Worm (Caenorhabditis elegans) whole organism, L4 larva: ENCODE data around the gene ZK666.12.
A peak's percentile ranks its signal among the peaks of the same experiment; 100 is the strongest.

Experiments used
- F26F4.8 ChIP-seq: fragments of 200-800 bp; sonication (Bioruptor generic); conservative IDR thresholded peaks from 2 replicates; pipeline ENCODE4 v1.3.6; 2022; ENCODE audit warnings: missing genetic modification characterization, missing compliant biosample characterization
- F37D6.2 ChIP-seq: sonication (generic microtip); optimal IDR thresholded peaks from 2 replicates; lab custom pipeline; 2016; ENCODE audit warnings: mild to moderate bottlenecking, missing genetic modification characterization, missing compliant biosample characterization
- F44E2.7 ChIP-seq: fragments of 200-800 bp; sonication (Bioruptor generic); IDR thresholded peaks from 2 replicates; pipeline ENCODE4 v2.1.2; 2022; ENCODE audit warnings: missing genetic modification characterization, missing compliant biosample characterization
- R02D3.7 ChIP-seq: fragments of 150-350 bp; sonication (generic microtip); optimal IDR thresholded peaks from 3 replicates; lab custom pipeline; 2014; ENCODE audit warnings: missing biosample characterization, missing genetic modification characterization
- T20F7.1 ChIP-seq: fragments of 200-800 bp; sonication (Bioruptor generic); optimal IDR thresholded peaks from 2 replicates; lab custom pipeline; 2018; ENCODE audit warnings: mild to moderate bottlenecking, missing genetic modification characterization, missing compliant biosample characterization
- T26A8.4 ChIP-seq: fragments of 200-800 bp; sonication (Bioruptor generic); IDR thresholded peaks from 2 replicates; pipeline ENCODE4 v1.3.6; 2022; ENCODE audit warnings: missing genetic modification characterization, missing compliant biosample characterization
- Y48G9A.11 ChIP-seq: fragments of 200-800 bp; sonication (Bioruptor generic); IDR thresholded peaks from 2 replicates; pipeline ENCODE4 v1.3.6; 2022; ENCODE audit warnings: missing genetic modification reagents, missing genetic modification characterization, missing compliant biosample characterization
- ZK337.2 ChIP-seq: fragments of 200-800 bp; sonication (Bioruptor generic); IDR thresholded peaks from 2 replicates; pipeline ENCODE4 v1.3.6; 2022; ENCODE audit warnings: missing genetic modification reagents, missing genetic modification characterization, missing compliant biosample characterization
- aha-1 ChIP-seq: fragments of 150-350 bp; peaks from one replicate; lab custom pipeline; 2014; ENCODE audit warnings: missing biosample characterization, missing genetic modification characterization
- ama-1 ChIP-seq: fragments of 150-350 bp; optimal IDR thresholded peaks from 2 replicates; lab custom pipeline; 2014; ENCODE audit warnings: inconsistent platforms, mixed read lengths
- ceh-20 ChIP-seq: fragments of 200-800 bp; sonication (Bioruptor generic); IDR thresholded peaks from 2 replicates; pipeline ENCODE4 v1.3.6; 2022; ENCODE audit warnings: missing genetic modification reagents, missing genetic modification characterization, missing compliant biosample characterization
- ceh-44 ChIP-seq: fragments of 200-800 bp; sonication (Bioruptor generic); IDR thresholded peaks from 2 replicates; pipeline ENCODE4 v1.3.6; 2022; ENCODE audit warnings: missing genetic modification reagents, missing genetic modification characterization, missing compliant biosample characterization
- ceh-82 ChIP-seq: sonication (generic microtip); optimal IDR thresholded peaks from 2 replicates; lab custom pipeline; 2017; ENCODE audit warnings: missing biosample characterization, missing genetic modification characterization
- ctbp-1 ChIP-seq: fragments of 200-800 bp; sonication (Bioruptor generic); IDR thresholded peaks from 2 replicates; pipeline ENCODE4 v1.3.6; 2022; ENCODE audit warnings: missing genetic modification reagents, missing genetic modification characterization, missing compliant biosample characterization
- daf-12 ChIP-seq: fragments of 150-350 bp; optimal IDR thresholded peaks from 2 replicates; lab custom pipeline; 2014; ENCODE audit warnings: missing biosample characterization, missing genetic modification reagents, missing genetic modification characterization
- daf-19 ChIP-seq: fragments of 200-800 bp; sonication (Bioruptor generic); conservative IDR thresholded peaks from 2 replicates; pipeline ENCODE4 v1.3.6; 2022; ENCODE audit warnings: missing genetic modification characterization, missing compliant biosample characterization
- daf-8 ChIP-seq: fragments of 200-800 bp; sonication (Bioruptor generic); IDR thresholded peaks from 2 replicates; pipeline ENCODE4 v1.3.6; 2022; ENCODE audit warnings: missing genetic modification characterization, missing compliant biosample characterization
- dmd-6 ChIP-seq: fragments of 200-800 bp; sonication (Bioruptor generic); IDR thresholded peaks from 2 replicates; pipeline ENCODE4 v1.3.6; 2022; ENCODE audit warnings: missing genetic modification reagents, missing genetic modification characterization, missing compliant biosample characterization
- dmd-8 ChIP-seq: fragments of 200-800 bp; sonication (Bioruptor generic); IDR thresholded peaks from 2 replicates; pipeline ENCODE4 v1.3.6; 2022; ENCODE audit warnings: missing genetic modification characterization, missing compliant biosample characterization
- dmd-9 ChIP-seq: fragments of 200-800 bp; sonication (Bioruptor generic); IDR thresholded peaks from 2 replicates; pipeline ENCODE4 v1.3.6; 2022; ENCODE audit warnings: missing genetic modification reagents, missing genetic modification characterization, missing compliant biosample characterization
- dpl-1 ChIP-seq: fragments of 150-350 bp; optimal IDR thresholded peaks from 2 replicates; lab custom pipeline; 2014; ENCODE audit warnings: missing biosample characterization, missing genetic modification reagents, missing genetic modification characterization
- dve-1 ChIP-seq: sonication (generic microtip); optimal IDR thresholded peaks from 2 replicates; lab custom pipeline; 2017; ENCODE audit warnings: antibody characterized with exemption, mild to moderate bottlenecking, missing genetic modification characterization, missing compliant biosample characterization; ENCODE audit not compliant: insufficient read depth
- egl-43 ChIP-seq: fragments of 200-800 bp; sonication (Bioruptor generic); IDR thresholded peaks from 2 replicates; pipeline ENCODE4 v1.3.6; 2022; ENCODE audit warnings: missing genetic modification reagents, missing genetic modification characterization, missing compliant biosample characterization
- gei-8 ChIP-seq: fragments of 200-800 bp; sonication (Bioruptor generic); optimal IDR thresholded peaks from 2 replicates; lab custom pipeline; 2018; ENCODE audit warnings: mild to moderate bottlenecking, missing genetic modification characterization, missing compliant biosample characterization
- hmg-1.1 ChIP-seq: fragments of 200-800 bp; sonication (Bioruptor generic); IDR thresholded peaks from 2 replicates; pipeline ENCODE4 v1.3.6; 2022; ENCODE audit warnings: missing genetic modification reagents, missing genetic modification characterization, missing compliant biosample characterization
- lim-7 ChIP-seq: fragments of 200-800 bp; sonication (Bioruptor generic); IDR thresholded peaks from 2 replicates; pipeline ENCODE4 v1.3.6; 2022; ENCODE audit warnings: missing genetic modification characterization, missing compliant biosample characterization
- lin-13 ChIP-seq: fragments of 150-350 bp; optimal IDR thresholded peaks from 2 replicates; lab custom pipeline; 2014; ENCODE audit warnings: missing biosample characterization, missing genetic modification reagents, missing genetic modification characterization
- lin-38 ChIP-seq: fragments of 200-800 bp; sonication (Bioruptor generic); IDR thresholded peaks from 2 replicates; pipeline ENCODE4 v1.3.6; 2022; ENCODE audit warnings: missing genetic modification reagents, missing genetic modification characterization, missing compliant biosample characterization
- lir-3 ChIP-seq: sonication (generic microtip); optimal IDR thresholded peaks from 2 replicates; lab custom pipeline; 2016; ENCODE audit warnings: mild to moderate bottlenecking, missing genetic modification characterization, missing compliant biosample characterization
- madf-5 ChIP-seq, 2 experiments: fragments of 200-800 bp; sonication (Bioruptor generic); IDR thresholded peaks; 2 replicates each; pipeline ENCODE4 v1.3.6; 2022; ENCODE audit warnings: missing compliant biosample characterization in 2 of 2, missing genetic modification characterization in 2 of 2
- mxl-3 ChIP-seq: fragments of 200-800 bp; sonication (Bioruptor generic); optimal IDR thresholded peaks from 2 replicates; lab custom pipeline; 2018; ENCODE audit warnings: mild to moderate bottlenecking, missing genetic modification characterization, missing compliant biosample characterization
- nhr-102 ChIP-seq: sonication (generic microtip); optimal IDR thresholded peaks from 2 replicates; lab custom pipeline; 2016; ENCODE audit warnings: mild to moderate bottlenecking, missing genetic modification characterization, moderate library complexity, missing compliant biosample characterization
- nhr-11 ChIP-seq: fragments of 150-350 bp; optimal IDR thresholded peaks from 2 replicates; lab custom pipeline; 2014; ENCODE audit warnings: missing biosample characterization, missing genetic modification characterization
- nhr-237 ChIP-seq: sonication (generic microtip); optimal IDR thresholded peaks from 2 replicates; lab custom pipeline; 2017; ENCODE audit warnings: missing biosample characterization, missing genetic modification characterization
- nhr-25 ChIP-seq: sonication (generic microtip); optimal IDR thresholded peaks from 2 replicates; lab custom pipeline; 2017; ENCODE audit warnings: missing genetic modification characterization, mild to moderate bottlenecking, missing compliant biosample characterization, antibody characterized with exemption, moderate library complexity, borderline replicate concordance; ENCODE audit not compliant: insufficient read depth
- nhr-41 ChIP-seq: fragments of 200-800 bp; sonication (Bioruptor generic); IDR thresholded peaks from 2 replicates; pipeline ENCODE4 v1.3.6; 2022; ENCODE audit warnings: missing genetic modification reagents, missing genetic modification characterization, missing compliant biosample characterization
- sdz-12 ChIP-seq: fragments of 200-800 bp; sonication (Bioruptor generic); optimal IDR thresholded peaks from 2 replicates; lab custom pipeline; 2018; ENCODE audit warnings: mild to moderate bottlenecking, missing genetic modification characterization, missing compliant biosample characterization
- set-16 ChIP-seq: fragments of 200-800 bp; sonication (Bioruptor generic); IDR thresholded peaks from 2 replicates; pipeline ENCODE4 v1.3.6; 2022; ENCODE audit warnings: missing genetic modification reagents, missing genetic modification characterization, missing compliant biosample characterization
- snpc-1.2 ChIP-seq: fragments of 200-800 bp; sonication (Bioruptor generic); IDR thresholded peaks from 2 replicates; pipeline ENCODE4 v1.3.6; 2022; ENCODE audit warnings: missing genetic modification reagents, missing genetic modification characterization, missing compliant biosample characterization
- spr-1 ChIP-seq: sonication (generic microtip); optimal IDR thresholded peaks from 2 replicates; lab custom pipeline; 2016; ENCODE audit warnings: mild to moderate bottlenecking, missing genetic modification characterization, missing compliant biosample characterization
- spr-3 ChIP-seq: fragments of 200-800 bp; sonication (Bioruptor generic); optimal IDR thresholded peaks from 2 replicates; lab custom pipeline; 2018; ENCODE audit warnings: mild to moderate bottlenecking, missing genetic modification characterization, missing compliant biosample characterization
- unc-62 ChIP-seq, 3 experiments: fragments of 150-350 bp in 1 of 3; sonication (generic microtip); optimal IDR thresholded peaks in 2 of 3; peaks in 1 of 3; 1 replicate in 1 of 3; 2 replicates in 2 of 3; lab custom pipeline; 2014 to 2017; ENCODE audit warnings: missing biosample characterization in 3 of 3, missing genetic modification characterization in 3 of 3, missing genetic modification reagents in 3 of 3, missing genotype in 1 of 3
- zfp-2 ChIP-seq: sonication (generic microtip); optimal IDR thresholded peaks from 2 replicates; lab custom pipeline; 2016; ENCODE audit warnings: mild to moderate bottlenecking, missing genetic modification characterization, missing compliant biosample characterization
- zip-11 ChIP-seq: fragments of 200-800 bp; sonication (Bioruptor generic); IDR thresholded peaks from 2 replicates; pipeline ENCODE4 v1.3.6; 2022; ENCODE audit warnings: missing genetic modification characterization, missing compliant biosample characterization

Gene ZK666.12

DNA sequence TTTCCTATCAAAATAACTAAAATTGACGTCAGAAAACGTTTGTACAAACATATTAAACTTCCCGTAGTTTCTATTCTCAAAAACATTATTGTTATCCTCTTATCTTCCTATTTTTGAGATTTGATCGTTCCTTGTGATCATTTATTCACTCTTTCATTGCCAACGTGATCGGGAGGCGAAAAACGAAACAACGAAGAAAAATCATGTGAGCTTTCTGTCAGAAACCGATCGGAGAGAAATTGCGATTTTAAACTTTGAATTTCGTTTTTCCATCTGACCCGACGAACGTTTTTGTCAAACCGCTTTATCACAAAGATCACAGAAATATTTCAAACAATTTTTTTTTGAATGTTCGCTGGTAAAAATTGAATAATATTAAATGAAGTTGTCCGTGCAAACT, 49.7 kb upstream of the ZK666.12 start (continued):
- TF ChIP-seq zip-11 (GFP tag; lab: Robert Waterston, UW), result no peak
- no peak for TF ChIP-seq dmd-9 (GFP tag; lab: Robert Waterston, UW)
- no peak for TF ChIP-seq gei-8 (GFP tag; lab: Kevin White, UChicago)
- TF ChIP-seq unc-62 (GFP tag; optimal IDR thresholded peaks at IDR 0.05 in 1 of 2; lab: Kevin White, UChicago), result peak in 1 of 2 experiments; percentile 97
- no peak for TF ChIP-seq unc-62 (tag; optimal IDR thresholded peaks at IDR 0.05; lab: Kevin White, UChicago)
- TF ChIP-seq T20F7.1 (GFP tag; lab: Kevin White, UChicago), result no peak
- no peak for TF ChIP-seq ceh-44 (GFP tag; lab: Robert Waterston, UW)
- TF ChIP-seq F37D6.2 (tag; lab: Kevin White, UChicago), result no peak
- TF ChIP-seq ama-1, result peak; percentile 69
- no peak for TF ChIP-seq T26A8.4 (GFP tag; lab: Robert Waterston, UW)
- TF ChIP-seq nhr-41 (GFP tag; lab: Robert Waterston, UW), result no peak
- TF ChIP-seq lir-3 (tag; lab: Kevin White, UChicago), result no peak
- peak; percentile 21 for TF ChIP-seq mxl-3
- TF ChIP-seq F44E2.7 (GFP tag; lab: Robert Waterston, UW), result no peak
- no peak for TF ChIP-seq lin-38 (GFP tag; lab: Robert Waterston, UW)
- TF ChIP-seq, all 104 proteins: peak for 15

DNA sequence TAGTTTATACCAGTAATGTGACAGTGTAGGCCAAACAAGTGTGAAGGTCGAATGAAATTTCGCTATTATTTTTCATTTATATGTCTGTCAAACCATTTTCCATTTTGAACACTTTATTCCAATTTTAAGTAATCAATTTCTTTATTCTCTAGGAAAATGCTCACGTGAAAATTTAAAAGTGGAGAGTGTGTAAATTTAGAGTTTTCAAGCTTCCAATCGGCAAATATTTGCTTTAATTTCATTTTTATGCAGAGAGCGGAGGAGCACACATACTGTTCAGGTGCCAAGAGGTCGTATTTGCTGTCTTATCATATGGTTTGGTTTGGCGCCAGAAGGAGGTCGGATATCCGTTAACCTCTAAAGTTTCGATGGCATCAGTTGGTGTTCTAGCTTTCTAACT, 49.2 kb upstream of the ZK666.12 start:
- TF ChIP-seq set-16 (no peak), aha-1 (tag; lab: Kevin White, UChicago) (peak; percentile 74), nhr-11 (peak; percentile 33), daf-8 (no peak), madf-5 (GFP tag; IDR thresholded peaks at IDR 0.05; lab: Robert Waterston, UW) (0 out of 4 replicates have a peak, but pooled peaks of 1 of the 2 experiments have one; percentile 11), ceh-20 (GFP tag; lab: Robert Waterston, UW) (0 out of 2 replicates have a peak, but pooled peaks have one; percentile 19), sdz-12 (GFP tag; lab: Kevin White, UChicago) (peak; percentile 44), egl-43 (GFP tag; lab: Robert Waterston, UW) (0 out of 2 replicates have a peak, but pooled peaks have one; percentile 14), T26A8.4 (GFP tag; lab: Robert Waterston, UW) (no peak), lin-38 (GFP tag; lab: Robert Waterston, UW) (no peak)

DNA sequence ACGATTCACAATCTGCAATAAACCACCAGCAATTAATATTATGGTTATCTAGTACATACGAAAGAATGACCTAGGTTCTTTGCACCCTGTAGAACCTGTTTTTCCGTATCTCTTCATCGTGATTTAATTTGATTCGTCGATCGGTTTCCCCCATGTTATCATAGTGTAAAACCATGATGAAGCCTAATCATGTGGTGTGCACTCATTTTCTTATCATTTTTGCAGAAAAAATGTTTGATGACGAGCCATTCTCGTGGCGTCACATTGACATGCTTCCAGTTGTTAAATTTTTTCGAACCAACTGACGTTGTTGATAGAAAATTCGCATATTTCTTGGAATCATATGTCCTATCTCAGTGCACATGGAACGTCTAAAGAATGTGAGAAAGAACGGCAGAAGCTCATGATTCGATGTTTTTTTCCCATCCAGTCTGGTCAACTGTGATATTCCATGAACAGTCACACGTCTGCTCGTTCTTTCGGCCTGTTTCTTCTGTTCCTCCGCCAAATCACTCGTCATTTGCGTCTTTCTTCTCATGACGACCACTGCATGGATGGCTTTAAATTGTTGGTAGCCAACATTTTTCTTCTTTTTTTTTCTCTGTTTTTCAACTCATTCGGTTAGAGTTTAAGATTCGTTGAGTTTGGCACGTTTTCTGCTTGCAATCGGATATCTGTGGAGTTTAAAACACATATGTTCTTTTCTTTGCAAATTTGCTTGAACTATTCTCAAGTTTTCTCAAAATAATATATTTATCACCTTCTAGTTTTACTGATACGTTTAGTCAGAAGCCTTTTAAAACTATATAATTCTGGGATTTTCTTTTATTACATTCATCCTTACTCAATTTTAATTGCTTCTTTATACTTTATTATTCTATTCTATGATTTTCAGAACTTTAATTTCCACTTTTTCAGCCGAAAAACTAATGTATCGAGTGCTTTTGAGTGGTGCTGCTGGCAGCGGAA, 48.4 kb upstream of the ZK666.12 start, which contains the start of gene ZK673.2:
Gene ZK673.2, plus strand, starts transcription at position 919 of the 969 bp plus-strand sequence.
- TF ChIP-seq daf-19 (GFP tag; lab: Robert Waterston, UW) (no peak), Y48G9A.11 (GFP tag; lab: Robert Waterston, UW) (no peak), nhr-102 (tag; lab: Kevin White, UChicago) (no peak), zfp-2 (tag; lab: Kevin White, UChicago) (no peak), dmd-6 (GFP tag; lab: Robert Waterston, UW) (peak; percentile 94), F26F4.8 (GFP tag; lab: Robert Waterston, UW) (no peak), ceh-82 (tag; lab: Kevin White, UChicago) (no peak), nhr-11 (peak; percentile 77), spr-3 (no peak), egl-43 (GFP tag; lab: Robert Waterston, UW) (peak; percentile 32; the same call in 1 of the 2 replicates), dve-1 (tag; lab: Kevin White, UChicago) (peak; percentile 42), ctbp-1 (GFP tag; lab: Robert Waterston, UW) (no peak), lin-13 (GFP tag; lab: Kevin White, UChicago) (no peak), hmg-1.1 (GFP tag; lab: Robert Waterston, UW) (no peak), set-16 (no peak), dmd-8 (GFP tag; lab: Robert Waterston, UW) (0 out of 2 replicates have a peak, but pooled peaks have one; percentile 34), nhr-25 (no peak), ZK337.2 (GFP tag; lab: Robert Waterston, UW) (no peak), ceh-20 (GFP tag; lab: Robert Waterston, UW) (peak; percentile 27; the same call in 1 of the 2 replicates), nhr-237 (no peak), daf-12 (no peak), R02D3.7 (tag; lab: Kevin White, UChicago) (no peak), lim-7 (GFP tag; lab: Robert Waterston, UW) (no peak), dpl-1 (GFP tag; lab: Kevin White, UChicago) (no peak), spr-1 (no peak), snpc-1.2 (GFP tag; lab: Robert Waterston, UW) (no peak), unc-62 (GFP tag; optimal IDR thresholded peaks at IDR 0.05 in 1 of 2; lab: Kevin White, UChicago) (peak in 1 of 2 experiments; percentile 99), unc-62 (tag; optimal IDR thresholded peaks at IDR 0.05; lab: Kevin White, UChicago) (no peak)
